Worm (Caenorhabditis elegans) whole organism, L4/young adult: ENCODE results near the gene T24C12.4.

ENCODE experiments used
- dao-5 ChIP-seq: sonication (generic microtip); optimal IDR thresholded peaks from 2 replicates; lab custom pipeline; 2016; ENCODE audit warnings: missing genotype, missing genetic modification characterization, moderate library complexity, missing compliant biosample characterization
- him-1 ChIP-seq: sonication (generic microtip); optimal IDR thresholded peaks from 2 replicates; lab custom pipeline; 2016; ENCODE audit warnings: missing genotype, missing genetic modification reagents, missing genetic modification characterization, missing compliant biosample characterization

DNA sequence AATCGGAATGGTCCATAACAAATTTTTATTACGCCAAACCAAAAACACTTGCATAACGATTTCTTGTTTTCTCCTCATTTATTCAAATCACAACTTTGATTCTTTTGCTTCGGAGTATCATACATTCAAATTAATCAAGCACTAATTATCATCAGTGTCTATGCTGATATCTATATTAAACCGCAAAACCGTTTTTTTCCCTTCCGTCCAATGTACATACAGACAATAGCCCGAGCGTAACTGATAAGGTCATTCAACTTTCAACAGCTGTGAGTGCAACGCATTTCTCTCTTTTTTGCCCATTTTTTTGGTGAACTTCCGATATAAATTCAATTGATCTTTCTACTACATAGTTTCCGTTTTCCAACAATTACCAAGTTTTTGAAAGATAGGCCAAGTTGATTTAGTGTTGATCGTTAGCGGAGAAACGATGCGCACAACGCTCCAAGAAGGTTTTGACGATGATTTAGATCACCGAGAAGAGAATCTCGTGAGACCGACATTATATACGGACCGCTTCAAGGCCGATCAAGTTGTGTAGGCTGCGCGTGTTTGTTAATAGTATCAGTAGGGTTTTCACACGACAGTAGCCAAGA is 27.0 kb downstream of the T24C12.4 start:
- TF ChIP-seq him-1 (tag; lab: Kevin White, UChicago), result no peak
- no peak for TF ChIP-seq dao-5 (tag; lab: Kevin White, UChicago)
